Fruit fly (Drosophila melanogaster) whole organism, embryonic: ENCODE data around the gene CG5235.

Source experiments
- B-H2 ChIP-seq: fragments of 200-800 bp; sonication (Bioruptor generic); optimal IDR thresholded peaks from 2 replicates; lab custom pipeline; 2018; ENCODE audit warnings: missing biosample characterization, mild to moderate bottlenecking, missing genetic modification characterization
- CG10321 ChIP-seq: fragments of 200-800 bp; sonication (Bioruptor generic); IDR thresholded peaks from 2 replicates; pipeline ENCODE4 v1.3.6; 2022; ENCODE audit warnings: missing biosample characterization, missing genetic modification characterization
- CG10431 ChIP-seq: fragments of 200-800 bp; sonication (Bioruptor generic); optimal IDR thresholded peaks from 3 replicates; lab custom pipeline; 2018; ENCODE audit warnings: missing biosample characterization, mild to moderate bottlenecking, missing genetic modification characterization
- CG10462 ChIP-seq: fragments of 200-800 bp; sonication (Bioruptor generic); optimal IDR thresholded peaks from 2 replicates; lab custom pipeline; 2016; ENCODE audit warnings: missing biosample characterization, missing genetic modification characterization
- CG11398 ChIP-seq: fragments of 200-800 bp; sonication (Bioruptor generic); optimal IDR thresholded peaks from 2 replicates; lab custom pipeline; 2016; ENCODE audit warnings: missing biosample characterization, missing genetic modification characterization
- CG11456 ChIP-seq: fragments of 200-800 bp; sonication (Bioruptor generic); IDR thresholded peaks from 3 replicates; pipeline ENCODE4 v1.3.6; 2022; ENCODE audit warnings: missing biosample characterization, missing genetic modification characterization
- CG11504 ChIP-seq: fragments of 200-800 bp; sonication (Bioruptor generic); optimal IDR thresholded peaks from 3 replicates; lab custom pipeline; 2019; ENCODE audit warnings: missing biosample characterization, mild to moderate bottlenecking, missing genetic modification characterization, moderate library complexity
- CG12219 ChIP-seq: fragments of 200-800 bp; sonication (Bioruptor generic); optimal IDR thresholded peaks from 3 replicates; lab custom pipeline; 2018; ENCODE audit warnings: missing biosample characterization, mild to moderate bottlenecking, missing genetic modification characterization
- CG13424 ChIP-seq: fragments of 200-800 bp; sonication (Bioruptor generic); optimal IDR thresholded peaks from 2 replicates; lab custom pipeline; 2019; ENCODE audit warnings: missing biosample characterization, mild to moderate bottlenecking, missing genetic modification characterization, moderate library complexity
- CG15601 ChIP-seq: fragments of 200-800 bp; sonication (Bioruptor generic); optimal IDR thresholded peaks from 3 replicates; lab custom pipeline; 2019; ENCODE audit warnings: missing biosample characterization, mild to moderate bottlenecking, missing genetic modification characterization, moderate library complexity
- CG16813 ChIP-seq: fragments of 200-800 bp; sonication (Bioruptor generic); IDR thresholded peaks from 3 replicates; pipeline ENCODE4 v1.3.6; 2022; ENCODE audit warnings: missing biosample characterization, missing genetic modification characterization; ENCODE audit not compliant: partially characterized antibody
- CG16863 ChIP-seq: fragments of 200-800 bp; sonication (Bioruptor generic); optimal IDR thresholded peaks from 3 replicates; lab custom pipeline; 2016; ENCODE audit warnings: missing biosample characterization, missing genetic modification characterization
- CG17186 ChIP-seq: fragments of 200-800 bp; sonication (Bioruptor generic); optimal IDR thresholded peaks from 3 replicates; lab custom pipeline; 2017; ENCODE audit warnings: missing biosample characterization, missing genetic modification reagents, missing genetic modification characterization
- CG3281 ChIP-seq: fragments of 200-800 bp; sonication (Bioruptor generic); optimal IDR thresholded peaks from 3 replicates; lab custom pipeline; 2017; ENCODE audit warnings: missing biosample characterization, mild to moderate bottlenecking, missing genetic modification characterization
- CG3838 ChIP-seq: fragments of 200-800 bp; sonication (Bioruptor generic); optimal IDR thresholded peaks from 3 replicates; lab custom pipeline; 2016; ENCODE audit warnings: missing biosample characterization, missing genetic modification characterization
- CG6254 ChIP-seq: fragments of 200-800 bp; sonication (Bioruptor generic); optimal IDR thresholded peaks from 3 replicates; lab custom pipeline; 2017; ENCODE audit warnings: mild to moderate bottlenecking, missing biosample characterization, missing genetic modification reagents, missing genetic modification characterization
- CG6813 ChIP-seq: fragments of 200-800 bp; sonication (Bioruptor generic); optimal IDR thresholded peaks from 2 replicates; lab custom pipeline; 2017; ENCODE audit warnings: missing biosample characterization, missing genetic modification characterization, mild to moderate bottlenecking, moderate library complexity, missing genetic modification reagents
- CG7357 ChIP-seq: fragments of 200-800 bp; sonication (Bioruptor generic); IDR thresholded peaks from 3 replicates; pipeline ENCODE4 v1.3.6; 2022; ENCODE audit warnings: missing biosample characterization, missing genetic modification characterization
- CG7928 ChIP-seq: fragments of 200-800 bp; sonication (Bioruptor generic); optimal IDR thresholded peaks from 2 replicates; lab custom pipeline; 2017; ENCODE audit warnings: missing biosample characterization, mild to moderate bottlenecking, missing genetic modification characterization
- CG8290 ChIP-seq, 3 experiments: fragments of 200-800 bp; sonication (Bioruptor generic); optimal IDR thresholded peaks; 2 replicates each; lab custom pipeline; 2016 to 2019; ENCODE audit warnings: missing biosample characterization in 3 of 3, missing genetic modification characterization in 3 of 3, mild to moderate bottlenecking in 2 of 3, moderate library complexity in 1 of 3
- CG8388 ChIP-seq: fragments of 200-800 bp; sonication (Bioruptor generic); optimal IDR thresholded peaks from 2 replicates; lab custom pipeline; 2019; ENCODE audit warnings: missing biosample characterization, mild to moderate bottlenecking, missing genetic modification characterization, moderate library complexity
- CG9437 ChIP-seq: fragments of 200-800 bp; sonication (Bioruptor generic); optimal IDR thresholded peaks from 2 replicates; lab custom pipeline; 2018; ENCODE audit warnings: missing biosample characterization, mild to moderate bottlenecking, missing genetic modification characterization
- Dad ChIP-seq: fragments of 200-800 bp; sonication (Bioruptor generic); optimal IDR thresholded peaks from 3 replicates; lab custom pipeline; 2016; ENCODE audit warnings: missing biosample characterization, missing genetic modification characterization
- Dll ChIP-seq: fragments of 200-800 bp; sonication (Bioruptor generic); IDR thresholded peaks from 4 replicates; pipeline ENCODE4 v1.3.6; 2022; ENCODE audit warnings: missing biosample characterization, missing genetic modification characterization; ENCODE audit not compliant: partially characterized antibody
- Ets97D ChIP-seq: fragments of 200-800 bp; sonication (Bioruptor generic); optimal IDR thresholded peaks from 3 replicates; lab custom pipeline; 2016; ENCODE audit warnings: missing biosample characterization, missing genetic modification characterization
- HLH54F ChIP-seq: fragments of 200-800 bp; sonication (Bioruptor generic); optimal IDR thresholded peaks from 3 replicates; lab custom pipeline; 2016; ENCODE audit warnings: missing biosample characterization, missing genetic modification characterization
- MESR4 ChIP-seq: fragments of 200-800 bp; sonication (Bioruptor generic); optimal IDR thresholded peaks from 2 replicates; lab custom pipeline; 2018; ENCODE audit warnings: missing biosample characterization, mild to moderate bottlenecking, missing genetic modification characterization, moderate library complexity
- Poxn ChIP-seq: fragments of 200-800 bp; sonication (Bioruptor generic); IDR thresholded peaks from 2 replicates; pipeline ENCODE4 v1.3.6; 2022; ENCODE audit warnings: missing biosample characterization, missing genetic modification characterization
- Scr ChIP-seq: fragments of 200-800 bp; sonication (Bioruptor generic); IDR thresholded peaks from 2 replicates; pipeline ENCODE4 v1.3.6; 2022; ENCODE audit warnings: missing biosample characterization, missing genetic modification characterization; ENCODE audit not compliant: partially characterized antibody
- Spps ChIP-seq: fragments of 200-800 bp; sonication (Bioruptor generic); optimal IDR thresholded peaks from 2 replicates; lab custom pipeline; 2018; ENCODE audit warnings: missing biosample characterization, mild to moderate bottlenecking, missing genetic modification characterization
- Tbp ChIP-seq: fragments of >200 bp; optimal IDR thresholded peaks from 2 replicates; lab custom pipeline; 2018; ENCODE audit warnings: missing biosample characterization, missing genetic modification characterization
- az2 ChIP-seq: fragments of 200-800 bp; sonication (Bioruptor generic); optimal IDR thresholded peaks from 3 replicates; lab custom pipeline; 2016; ENCODE audit warnings: missing biosample characterization, missing genetic modification characterization
- bowl ChIP-seq: fragments of 200-800 bp; sonication (Bioruptor generic); IDR thresholded peaks from 2 replicates; pipeline ENCODE4 v1.3.6; 2022; ENCODE audit warnings: missing biosample characterization, missing genetic modification characterization
- btn ChIP-seq: fragments of 200-800 bp; sonication (Bioruptor generic); optimal IDR thresholded peaks from 2 replicates; lab custom pipeline; 2016; ENCODE audit warnings: missing biosample characterization, missing genetic modification characterization
- crp ChIP-seq, 2 experiments: fragments of 200-800 bp; sonication (Bioruptor generic); optimal IDR thresholded peaks; 2 replicates in 1 of 2; 3 replicates in 1 of 2; lab custom pipeline; 2017; ENCODE audit warnings: missing biosample characterization in 2 of 2, missing genetic modification characterization in 2 of 2, mild to moderate bottlenecking in 1 of 2, moderate library complexity in 1 of 2
- emc ChIP-seq: fragments of 200-800 bp; sonication (Bioruptor generic); optimal IDR thresholded peaks from 2 replicates; lab custom pipeline; 2016; ENCODE audit warnings: missing biosample characterization, missing genetic modification characterization
- ems ChIP-seq: fragments of 200-800 bp; sonication (Bioruptor generic); optimal IDR thresholded peaks from 3 replicates; lab custom pipeline; 2016; ENCODE audit warnings: missing biosample characterization, missing genetic modification characterization
- en ChIP-seq: fragments of 200-800 bp; sonication (Bioruptor generic); optimal IDR thresholded peaks from 2 replicates; lab custom pipeline; 2016; ENCODE audit warnings: missing biosample characterization, missing genetic modification characterization
- ewg ChIP-seq: fragments of 200-800 bp; sonication (Bioruptor generic); optimal IDR thresholded peaks from 3 replicates; lab custom pipeline; 2017; ENCODE audit warnings: mild to moderate bottlenecking, missing biosample characterization, missing genetic modification reagents, missing genetic modification characterization
- gcm ChIP-seq: fragments of 200-800 bp; sonication (Bioruptor generic); optimal IDR thresholded peaks from 2 replicates; lab custom pipeline; 2019; ENCODE audit warnings: missing biosample characterization, mild to moderate bottlenecking, missing genetic modification characterization, moderate library complexity
- gsb-n ChIP-seq: fragments of 200-800 bp; sonication (Bioruptor generic); optimal IDR thresholded peaks from 3 replicates; lab custom pipeline; 2018; ENCODE audit warnings: missing biosample characterization, mild to moderate bottlenecking, missing genetic modification characterization
- kah ChIP-seq: fragments of 200-800 bp; sonication (Bioruptor generic); optimal IDR thresholded peaks from 2 replicates; lab custom pipeline; 2018; ENCODE audit warnings: missing biosample characterization, mild to moderate bottlenecking, missing genetic modification characterization
- lbe ChIP-seq: fragments of 200-800 bp; sonication (Bioruptor generic); optimal IDR thresholded peaks from 2 replicates; lab custom pipeline; 2016; ENCODE audit warnings: missing biosample characterization, mild to moderate bottlenecking, missing genetic modification characterization
- sc ChIP-seq, 3 experiments: fragments of >200 bp in 2 of 3; fragments of 200-800 bp in 1 of 3; sonication (Bioruptor generic) in 1 of 3; optimal IDR thresholded peaks; 2 replicates in 2 of 3; 3 replicates in 1 of 3; lab custom pipeline; 2017; ENCODE audit warnings: mild to moderate bottlenecking in 1 of 3, missing biosample characterization in 1 of 3, missing genetic modification characterization in 1 of 3, missing genetic modification reagents in 1 of 3
- stc ChIP-seq: fragments of 200-800 bp; sonication (Bioruptor generic); IDR thresholded peaks from 2 replicates; pipeline ENCODE4 v1.3.6; 2022; ENCODE audit warnings: missing biosample characterization, missing genetic modification characterization
- tin ChIP-seq: fragments of 200-800 bp; sonication (Bioruptor generic); optimal IDR thresholded peaks from 3 replicates; lab custom pipeline; 2016; ENCODE audit warnings: missing biosample characterization, missing genetic modification characterization
- toy ChIP-seq: fragments of 200-800 bp; sonication (Bioruptor generic); IDR thresholded peaks from 2 replicates; pipeline ENCODE4 v1.3.6; 2022; ENCODE audit warnings: missing biosample characterization, missing genetic modification characterization
- usp ChIP-seq: fragments of >200 bp; optimal IDR thresholded peaks from 2 replicates; lab custom pipeline; 2017; ENCODE audit warnings: missing biosample characterization, missing genetic modification characterization
- wek ChIP-seq: fragments of 200-800 bp; sonication (Bioruptor generic); optimal IDR thresholded peaks from 3 replicates; lab custom pipeline; 2018; ENCODE audit warnings: missing biosample characterization, mild to moderate bottlenecking, missing genetic modification characterization, moderate library complexity
- z ChIP-seq: fragments of 200-800 bp; sonication (Bioruptor generic); IDR thresholded peaks from 3 replicates; pipeline ENCODE4 v1.3.6; 2022; ENCODE audit warnings: missing biosample characterization, missing genetic modification characterization

Gene CG5235

dm6 chr3L:16090330-16090803, at the start of gene CG5235, which contains the start of gene ClC-c (continued):
- no peak for TF ChIP-seq gsb-n (tag; lab: Kevin White, UChicago)
- TF ChIP-seq ewg (GFP tag; lab: Kevin White, UChicago): no peak
- TF ChIP-seq CG11504 (tag; lab: Kevin White, UChicago): no peak
- no peak for TF ChIP-seq stc (GFP tag; lab: Robert Waterston, UW)
- no peak for TF ChIP-seq CG10462
- no peak for TF ChIP-seq CG11456
- TF ChIP-seq Dad (GFP tag; lab: Kevin White, UChicago): no peak
- no peak for TF ChIP-seq tin (GFP tag; lab: Kevin White, UChicago)
- no peak for TF ChIP-seq CG15601 (tag; lab: Kevin White, UChicago)
- no peak for TF ChIP-seq CG8290 (GFP tag; optimal IDR thresholded peaks at IDR 0.05; lab: Kevin White, UChicago)
- no peak for TF ChIP-seq CG8290 (tag; optimal IDR thresholded peaks at IDR 0.05; lab: Kevin White, UChicago)
- no peak for TF ChIP-seq CG7928
- no peak for TF ChIP-seq CG12219 (GFP tag; lab: Kevin White, UChicago)
- no peak for TF ChIP-seq z (GFP tag; lab: Robert Waterston, UW)
- TF ChIP-seq Ets97D: peak; percentile 32
- no peak for TF ChIP-seq CG10431
- peak; percentile 29 for TF ChIP-seq lbe (GFP tag; lab: Kevin White, UChicago)
- TF ChIP-seq CG17186 (GFP tag; lab: Kevin White, UChicago): peak; percentile 55
- TF ChIP-seq gcm (GFP tag; lab: Kevin White, UChicago): no peak
- TF ChIP-seq CG9437 (GFP tag; lab: Kevin White, UChicago): no peak
- no peak for TF ChIP-seq az2 (GFP tag; lab: Kevin White, UChicago)
- TF ChIP-seq CG7357: no peak
- TF ChIP-seq B-H2 (GFP tag; lab: Kevin White, UChicago): no peak
- peak; percentile 96 for TF ChIP-seq MESR4 (GFP tag; lab: Kevin White, UChicago)
- TF ChIP-seq CG16813 (GFP tag; lab: Robert Waterston, UW): peak; percentile 79
- TF ChIP-seq Dll: peak; percentile 83
- TF ChIP-seq Scr (GFP tag; lab: Robert Waterston, UW): peak; percentile 70
- TF ChIP-seq btn (GFP tag; lab: Kevin White, UChicago): no peak
- TF ChIP-seq CG6813 (GFP tag; lab: Kevin White, UChicago): no peak
- TF ChIP-seq kah: no peak
- TF ChIP-seq en (GFP tag; lab: Kevin White, UChicago): no peak
- no peak for TF ChIP-seq CG3838 (GFP tag; lab: Kevin White, UChicago)
- TF ChIP-seq Poxn (GFP tag; lab: Robert Waterston, UW): no peak
- TF ChIP-seq usp (GFP tag; lab: Kevin White, UChicago): no peak
- no peak for TF ChIP-seq bowl (GFP tag; lab: Robert Waterston, UW)
- no peak for TF ChIP-seq CG11398 (GFP tag; lab: Kevin White, UChicago)
- no peak for TF ChIP-seq wek (GFP tag; lab: Kevin White, UChicago)
- TF ChIP-seq CG16863 (GFP tag; lab: Kevin White, UChicago): peak; percentile 64
- no peak for TF ChIP-seq Tbp (GFP tag; lab: Kevin White, UChicago)
- no peak for TF ChIP-seq sc (optimal IDR thresholded peaks at IDR 0.05; lab: Kevin White, UChicago)
- no peak for TF ChIP-seq sc (GFP tag; optimal IDR thresholded peaks at IDR 0.05; lab: Kevin White, UChicago)
- TF ChIP-seq ems: no peak
- peak in 1 of 2 experiments; percentile 13 for TF ChIP-seq crp (GFP tag; optimal IDR thresholded peaks at IDR 0.05; lab: Kevin White, UChicago)
- no peak for TF ChIP-seq HLH54F
- TF ChIP-seq CG10321 (GFP tag; lab: Robert Waterston, UW): no peak
- TF ChIP-seq toy (GFP tag; lab: Robert Waterston, UW): no peak
- TF ChIP-seq CG13424: no peak
- no peak for TF ChIP-seq CG6254 (GFP tag; lab: Kevin White, UChicago)
- TF ChIP-seq CG8388 (GFP tag; lab: Kevin White, UChicago): no peak
- TF ChIP-seq Spps: no peak
- no peak for TF ChIP-seq emc (GFP tag; lab: Kevin White, UChicago)
- no peak for TF ChIP-seq CG3281
